Fruit fly (Drosophila melanogaster) whole organism, embryonic: ENCODE results near the gene Cpr65Az.

Source experiments
- CG3163 ChIP-seq: fragments of 200-800 bp; sonication (Bioruptor generic); optimal IDR thresholded peaks from 3 replicates; lab custom pipeline; 2016; ENCODE audit warnings: missing biosample characterization, missing genetic modification characterization
- Ets65A ChIP-seq: fragments of 200-800 bp; sonication (Bioruptor generic); peaks from one replicate; lab custom pipeline; 2016; ENCODE audit warnings: missing biosample characterization, missing genetic modification characterization
- H15 ChIP-seq: fragments of 200-800 bp; sonication (Bioruptor generic); IDR thresholded peaks from 3 replicates; pipeline ENCODE4 v1.3.6; 2022; ENCODE audit warnings: missing biosample characterization, missing genetic modification characterization
- Kr ChIP-seq: fragments of 200-800 bp; sonication (Bioruptor generic); optimal IDR thresholded peaks from 2 replicates; lab custom pipeline; 2017; ENCODE audit warnings: missing biosample characterization, mild to moderate bottlenecking, missing genetic modification characterization
- gce ChIP-seq: fragments of 200-800 bp; sonication (Bioruptor generic); IDR thresholded peaks from 3 replicates; pipeline ENCODE4 v1.3.6; 2022; ENCODE audit warnings: missing biosample characterization, missing genetic modification characterization
- sisA ChIP-seq: fragments of 200-800 bp; sonication (Bioruptor generic); IDR thresholded peaks from 2 replicates; pipeline ENCODE4 v1.3.6; 2022; ENCODE audit warnings: missing biosample characterization, missing genetic modification characterization
- twi ChIP-seq: fragments of 200-800 bp; optimal IDR thresholded peaks from 2 replicates; lab custom pipeline; 2019; ENCODE audit warnings: missing biosample characterization, mild to moderate bottlenecking, missing genetic modification characterization, moderate library complexity
- zfh1 ChIP-seq: fragments of 200-800 bp; sonication (Bioruptor generic); IDR thresholded peaks from 3 replicates; pipeline ENCODE4 v1.3.6; 2022; ENCODE audit warnings: missing biosample characterization, missing genetic modification characterization

DNA sequence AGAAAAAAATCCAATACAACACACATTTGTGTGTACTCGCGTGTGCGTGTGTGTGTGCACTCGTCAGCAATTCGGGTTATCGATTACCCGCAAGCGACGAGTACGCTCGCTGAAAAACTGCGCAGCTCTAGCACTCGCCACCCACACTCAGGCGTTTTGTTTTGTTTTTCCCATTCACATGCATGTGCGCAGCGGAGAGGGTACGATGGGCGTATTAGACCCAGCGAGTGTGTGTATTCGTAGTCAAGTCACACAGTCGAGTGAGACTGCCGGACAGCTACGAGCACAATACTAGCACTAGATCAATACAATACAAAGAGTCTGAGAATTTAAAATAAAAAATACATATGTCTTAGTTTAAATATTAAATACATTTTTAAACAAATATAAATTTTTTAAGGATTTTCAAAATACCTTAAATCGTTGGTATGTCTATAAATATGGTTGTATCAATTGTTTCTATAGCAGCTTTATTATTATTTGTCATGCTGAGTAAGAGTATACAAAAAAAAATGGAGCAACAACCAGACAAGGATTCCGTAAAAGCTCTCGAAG lies 24.3 kb downstream of the Cpr65Az start, which contains the start of the genes D19B and CG43293:
- TF ChIP-seq gce (GFP tag; lab: Robert Waterston, UW): peak; percentile 92
- TF ChIP-seq H15 (GFP tag; lab: Robert Waterston, UW): peak; percentile 87
- TF ChIP-seq twi (tag; lab: Kevin White, UChicago): peak; percentile 70
- TF ChIP-seq zfh1 (GFP tag; lab: Robert Waterston, UW): peak; percentile 93
- peak; percentile 91 for TF ChIP-seq sisA (GFP tag; lab: Robert Waterston, UW)
- peak; percentile 65 for TF ChIP-seq CG3163
- TF ChIP-seq Ets65A (GFP tag; lab: Kevin White, UChicago): peak; percentile 98
- TF ChIP-seq Kr (GFP tag; lab: Kevin White, UChicago): no peak
